Fruit fly (Drosophila melanogaster): Measurements from ENCODE around the gene Rchy1.

Rchy1 gene

DNA sequence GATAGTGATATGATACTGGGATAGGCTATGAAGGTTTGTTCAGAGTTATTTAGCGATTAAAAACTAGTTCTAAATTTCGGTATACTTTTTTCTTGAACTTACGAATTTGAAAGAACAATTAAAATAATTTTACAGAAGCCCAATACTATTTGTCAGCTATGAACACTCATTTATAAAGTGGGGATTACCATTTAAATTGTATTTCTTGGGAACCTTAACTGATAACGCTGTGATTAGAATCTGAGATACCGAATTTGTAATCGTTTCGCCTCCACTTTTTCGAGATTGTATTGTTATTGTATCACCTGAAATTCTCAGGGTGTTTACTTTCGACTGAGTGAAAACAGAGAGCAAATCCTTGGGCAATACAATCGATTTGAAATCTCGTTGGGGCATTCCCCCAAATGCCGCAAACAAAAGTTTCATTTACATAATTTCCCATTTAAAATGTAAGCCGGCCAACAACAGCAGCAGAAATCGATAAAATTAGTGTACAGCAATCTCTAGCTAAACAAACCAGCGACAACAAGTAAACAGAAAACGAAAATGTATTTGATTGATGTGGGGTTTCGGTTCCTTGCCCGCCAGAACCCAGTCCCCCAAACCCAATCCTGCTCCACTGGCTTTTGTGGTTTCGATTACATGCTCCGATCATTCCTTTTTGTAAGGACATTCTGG, 35.3 kb upstream of the Rchy1 start:
- TF ChIP-seq CG32121 (GFP tag; IDR thresholded peaks at IDR 0.05): no peak
- no peak for TF ChIP-seq CG8159 (tag; optimal IDR thresholded peaks at IDR 0.05)
- TF ChIP-seq CG10348 (GFP tag; IDR thresholded peaks at IDR 0.05): no peak
- TF ChIP-seq CG12605 (GFP tag; IDR thresholded peaks at IDR 0.05): no peak

DNA sequence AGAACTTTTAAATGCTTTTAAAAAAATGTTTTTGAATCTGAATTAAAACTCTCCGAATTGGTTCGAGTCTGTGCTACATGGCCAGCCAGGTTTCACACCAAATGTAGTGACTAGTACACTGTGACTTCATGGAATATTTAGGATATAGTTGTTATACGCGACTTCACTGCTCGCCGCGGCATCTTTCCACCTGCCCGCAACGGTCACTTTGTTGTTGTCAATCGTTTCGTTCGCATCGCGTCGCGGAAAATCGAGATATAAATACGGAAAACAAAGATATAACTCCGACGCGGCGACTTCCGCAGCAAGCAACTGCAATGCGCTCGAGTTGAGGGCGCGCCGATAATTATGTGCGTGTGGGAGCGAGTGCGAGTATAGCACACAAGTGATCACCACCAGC, 33.0 kb upstream of the Rchy1 start, which contains the start of gene CG31637:
CG31637 (plus strand) TSS at position 200 of the 400 bp plus-strand sequence.
- peak; percentile 22 for TF ChIP-seq EcR (GFP tag; optimal IDR thresholded peaks at IDR 0.05)
- TF ChIP-seq CG13204 (GFP tag; optimal IDR thresholded peaks at IDR 0.05): no peak
- TF ChIP-seq CG15710 (tag; optimal IDR thresholded peaks at IDR 0.05): no peak
- peak; percentile 36 for TF ChIP-seq Ets98B (GFP tag; IDR thresholded peaks at IDR 0.05)
- peak; percentile 12; the same call in 1 of the 2 replicates for TF ChIP-seq CG12605 (GFP tag; IDR thresholded peaks at IDR 0.05)

DNA sequence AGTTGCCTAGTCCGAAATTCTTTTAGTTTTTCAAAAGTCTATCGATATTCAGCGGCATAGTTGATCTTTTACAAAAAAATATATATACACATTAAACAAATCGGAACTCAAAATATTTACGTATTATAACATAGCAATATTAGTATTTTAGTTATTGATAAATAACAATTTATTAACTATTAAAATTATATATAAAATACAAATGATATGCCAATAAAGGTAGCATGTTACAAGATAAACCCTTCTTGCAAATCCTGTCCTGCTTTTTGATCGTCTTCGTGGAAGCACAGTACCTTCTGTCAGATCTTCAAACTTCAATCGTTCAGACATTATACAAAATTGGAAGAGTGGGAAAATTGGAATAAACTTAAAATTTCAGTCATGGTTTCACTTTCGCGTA, 31.3 kb upstream of the Rchy1 start, which contains the start of gene CG9550:
CG9550 (plus strand) TSS at position 301 of the 400 bp plus-strand sequence.
- TF ChIP-seq Snoo (tag; optimal IDR thresholded peaks at IDR 0.05) (no peak), CG13204 (GFP tag; optimal IDR thresholded peaks at IDR 0.05) (no peak), CG8159 (tag; optimal IDR thresholded peaks at IDR 0.05) (no peak), Ets98B (GFP tag; IDR thresholded peaks at IDR 0.05) (no peak), fd96Ca (GFP tag; IDR thresholded peaks at IDR 0.05) (no peak), CG12605 (GFP tag; IDR thresholded peaks at IDR 0.05) (no peak), CG10348 (GFP tag; IDR thresholded peaks at IDR 0.05) (no peak), CG4496 (GFP tag; IDR thresholded peaks at IDR 0.05) (no peak), EcR (GFP tag; optimal IDR thresholded peaks at IDR 0.05) (no peak), CG15710 (tag; optimal IDR thresholded peaks at IDR 0.05) (no peak), rn (GFP tag; IDR thresholded peaks at IDR 0.05) (no peak), Pif1A (GFP tag; optimal IDR thresholded peaks at IDR 0.05) (no peak), CG9948 (tag; optimal IDR thresholded peaks at IDR 0.05) (no peak)

DNA sequence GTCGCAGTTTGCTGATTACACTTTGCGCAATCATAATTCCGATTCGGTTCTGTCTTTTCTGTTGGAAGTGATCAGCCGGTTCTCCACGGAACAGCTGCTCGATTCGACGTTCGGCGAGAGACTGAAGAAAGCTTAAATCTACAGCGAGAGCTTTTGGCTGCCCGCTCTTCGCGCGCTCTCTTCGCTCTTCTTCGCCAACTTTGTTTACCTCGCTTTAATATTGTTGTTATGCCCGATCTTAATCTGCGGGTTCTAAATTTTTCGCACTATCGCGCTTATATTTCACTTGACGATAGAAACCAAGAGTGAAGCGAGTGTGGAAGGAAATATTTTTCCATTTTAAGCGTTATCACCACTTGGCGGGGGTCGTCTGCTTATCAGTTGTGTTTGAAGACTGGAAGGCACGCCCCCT, 28.9 kb upstream of the Rchy1 start, which contains the start of gene CG9547:
CG9547 (minus strand) TSS at position 128 of the 412 bp plus-strand sequence.
- no peak for TF ChIP-seq CG10348 (GFP tag; IDR thresholded peaks at IDR 0.05)
- peak; percentile 50 for TF ChIP-seq CG12605 (GFP tag; IDR thresholded peaks at IDR 0.05)
- TF ChIP-seq CG17806 (tag; optimal IDR thresholded peaks at IDR 0.05): no peak
- no peak for TF ChIP-seq CG15710 (tag; optimal IDR thresholded peaks at IDR 0.05)
- TF ChIP-seq Ets98B (GFP tag; IDR thresholded peaks at IDR 0.05): peak; percentile 65; the same call in 1 of the 2 replicates
- TF ChIP-seq Snoo (tag; optimal IDR thresholded peaks at IDR 0.05): peak; percentile 30
- no peak for TF ChIP-seq CG34367 (tag; optimal IDR thresholded peaks at IDR 0.05)
- peak; percentile 4 for TF ChIP-seq EcR (GFP tag; optimal IDR thresholded peaks at IDR 0.05)
- TF ChIP-seq CG8301 (tag; optimal IDR thresholded peaks at IDR 0.05): no peak
- TF ChIP-seq CG4496 (GFP tag; IDR thresholded peaks at IDR 0.05): 0 out of 3 replicates have a peak, but pooled peaks have one; percentile 24
- TF ChIP-seq CG14655 (GFP tag; optimal IDR thresholded peaks at IDR 0.05): no peak
- TF ChIP-seq CG8159 (tag; optimal IDR thresholded peaks at IDR 0.05): no peak
- TF ChIP-seq rn (GFP tag; IDR thresholded peaks at IDR 0.05): no peak

DNA sequence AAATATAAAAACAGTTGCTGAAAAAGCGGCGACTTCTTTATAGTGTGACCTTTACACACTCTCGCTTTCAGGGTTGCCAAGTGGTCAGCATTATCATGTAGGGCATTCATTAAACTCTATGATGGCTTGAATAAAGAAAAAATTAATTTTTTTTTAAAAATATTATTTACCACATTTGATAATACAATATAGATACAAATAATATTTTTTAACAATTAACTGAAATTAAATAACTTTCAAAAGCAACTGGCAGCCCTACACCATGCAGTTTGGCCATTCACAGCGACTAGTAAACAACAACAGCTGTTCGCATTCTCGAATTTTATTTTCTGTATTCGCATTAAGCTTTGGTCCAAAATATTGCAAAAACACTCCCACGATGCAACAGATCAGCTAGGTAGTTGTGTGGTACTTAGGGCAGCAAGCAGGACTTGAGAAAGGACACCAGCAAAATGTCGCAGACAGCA, 25.3 kb upstream of the Rchy1 start, which contains the start of the genes Phf5a and CG31638:
Phf5a (minus strand) TSS at position 61 of the 467 bp plus-strand sequence.
CG31638 (plus strand) TSS at position 279 of the 467 bp plus-strand sequence.
- TF ChIP-seq CG9948 (tag; optimal IDR thresholded peaks at IDR 0.05): peak; percentile 93
- peak; percentile 94 for TF ChIP-seq rn (GFP tag; IDR thresholded peaks at IDR 0.05)
- TF ChIP-seq CG12605 (GFP tag; IDR thresholded peaks at IDR 0.05): no peak
- peak; percentile 94 for TF ChIP-seq CG4496 (GFP tag; IDR thresholded peaks at IDR 0.05)
- TF ChIP-seq Pif1A (GFP tag; optimal IDR thresholded peaks at IDR 0.05): no peak
- TF ChIP-seq EcR (GFP tag; optimal IDR thresholded peaks at IDR 0.05): peak; percentile 16
- peak; percentile 84 for TF ChIP-seq Snoo (tag; optimal IDR thresholded peaks at IDR 0.05)
- no peak for TF ChIP-seq Pif1B (GFP tag; optimal IDR thresholded peaks at IDR 0.05)
- TF ChIP-seq CG17806 (tag; optimal IDR thresholded peaks at IDR 0.05): peak; percentile 95
- peak; percentile 71 for TF ChIP-seq CG34367 (tag; optimal IDR thresholded peaks at IDR 0.05)
- TF ChIP-seq gl (tag; optimal IDR thresholded peaks at IDR 0.05): peak; percentile 73
- no peak for TF ChIP-seq CG10348 (GFP tag; IDR thresholded peaks at IDR 0.05)
- peak; percentile 85 for TF ChIP-seq CG8301 (tag; optimal IDR thresholded peaks at IDR 0.05)
- peak; percentile 96 for TF ChIP-seq CG32121 (GFP tag; IDR thresholded peaks at IDR 0.05)
- TF ChIP-seq CG8159 (tag; optimal IDR thresholded peaks at IDR 0.05): peak; percentile 92
- TF ChIP-seq CG13204 (GFP tag; optimal IDR thresholded peaks at IDR 0.05): no peak
- TF ChIP-seq CG15710 (tag; optimal IDR thresholded peaks at IDR 0.05): peak; percentile 94
- no peak for TF ChIP-seq D1 (tag; optimal IDR thresholded peaks at IDR 0.05)
- peak; percentile 93 for TF ChIP-seq fd96Ca (GFP tag; IDR thresholded peaks at IDR 0.05)
- TF ChIP-seq CG14655 (GFP tag; optimal IDR thresholded peaks at IDR 0.05): no peak
- peak; percentile 95 for TF ChIP-seq Ets98B (GFP tag; IDR thresholded peaks at IDR 0.05)

DNA sequence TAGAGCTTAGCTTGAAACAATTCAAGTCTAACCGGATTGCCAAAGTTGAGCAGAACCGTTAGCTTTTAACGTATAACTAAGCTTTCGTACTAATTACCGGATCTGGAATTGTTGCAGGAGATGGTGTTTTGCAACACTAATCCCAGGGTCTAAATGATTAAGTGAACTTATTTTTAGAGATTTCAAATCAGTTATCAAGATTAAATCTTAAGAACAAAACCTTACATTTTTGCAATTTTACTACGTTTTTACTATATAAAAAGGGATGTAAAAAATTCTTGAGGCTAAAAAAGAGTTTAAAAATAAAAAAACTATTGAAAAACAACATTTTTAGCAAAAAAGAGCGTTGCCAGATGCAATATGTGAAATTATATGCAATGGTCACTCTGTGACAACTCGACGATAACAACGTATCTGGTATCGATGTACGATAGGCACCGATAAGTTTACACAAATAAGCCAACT, 23.2 kb upstream of the Rchy1 start, which contains the start of the genes KFase and epsilonCOP:
KFase (minus strand) TSS at position 81 of the 465 bp plus-strand sequence.
epsilonCOP (plus strand) TSS at position 415 of the 465 bp plus-strand sequence.
- no peak for TF ChIP-seq CG15710 (tag; optimal IDR thresholded peaks at IDR 0.05)
- no peak for TF ChIP-seq Snoo (tag; optimal IDR thresholded peaks at IDR 0.05)
- TF ChIP-seq Ets98B (GFP tag; IDR thresholded peaks at IDR 0.05): peak; percentile 52
- no peak for TF ChIP-seq CG13204 (GFP tag; optimal IDR thresholded peaks at IDR 0.05)
